Fruit fly (Drosophila melanogaster) whole organism, embryonic: Measurements from ENCODE around the gene Xe7.

Experiments
- Adf1 ChIP-seq: fragments of 200-800 bp; sonication (Bioruptor generic); IDR thresholded peaks from 2 replicates; pipeline ENCODE4 v1.3.6; 2022; ENCODE audit warnings: missing biosample characterization, missing genetic modification characterization
- CG10267 ChIP-seq: fragments of 200-800 bp; sonication (Bioruptor generic); optimal IDR thresholded peaks from 2 replicates; lab custom pipeline; 2018; ENCODE audit warnings: missing biosample characterization, mild to moderate bottlenecking, missing genetic modification characterization, moderate library complexity
- CG10321 ChIP-seq: fragments of 200-800 bp; sonication (Bioruptor generic); IDR thresholded peaks from 2 replicates; pipeline ENCODE4 v1.3.6; 2022; ENCODE audit warnings: missing biosample characterization, missing genetic modification characterization
- CG11696 ChIP-seq: fragments of 200-800 bp; sonication (Bioruptor generic); IDR thresholded peaks from 2 replicates; pipeline ENCODE4 v1.3.6; 2022; ENCODE audit warnings: missing biosample characterization, missing genetic modification characterization
- CG12071 ChIP-seq: fragments of 200-800 bp; sonication (Bioruptor generic); optimal IDR thresholded peaks from 3 replicates; lab custom pipeline; 2018; ENCODE audit warnings: missing biosample characterization, mild to moderate bottlenecking, missing genetic modification characterization
- CG12155 ChIP-seq: fragments of 200-800 bp; sonication (Bioruptor generic); optimal IDR thresholded peaks from 3 replicates; lab custom pipeline; 2016; ENCODE audit warnings: missing biosample characterization, missing genetic modification characterization
- CG14965 ChIP-seq: fragments of 200-800 bp; sonication (Bioruptor generic); optimal IDR thresholded peaks from 2 replicates; lab custom pipeline; 2016; ENCODE audit warnings: missing biosample characterization, missing genetic modification characterization, borderline replicate concordance
- CG15269 ChIP-seq: fragments of 200-800 bp; sonication (Bioruptor generic); optimal IDR thresholded peaks from 2 replicates; lab custom pipeline; 2018; ENCODE audit warnings: missing biosample characterization, mild to moderate bottlenecking, missing genetic modification characterization, moderate library complexity
- CG1603 ChIP-seq: fragments of 200-800 bp; sonication (Bioruptor generic); optimal IDR thresholded peaks from 2 replicates; lab custom pipeline; 2019; ENCODE audit warnings: missing biosample characterization, mild to moderate bottlenecking, missing genetic modification characterization, moderate library complexity
- CG1647 ChIP-seq: fragments of 200-800 bp; sonication (Bioruptor generic); optimal IDR thresholded peaks from 3 replicates; lab custom pipeline; 2016; ENCODE audit warnings: missing biosample characterization, missing genetic modification characterization
- CG31224 ChIP-seq: fragments of 200-800 bp; sonication (Bioruptor generic); IDR thresholded peaks from 2 replicates; pipeline ENCODE4 v1.3.6; 2022; ENCODE audit warnings: missing biosample characterization, missing genetic modification characterization
- CG33557 ChIP-seq: fragments of 200-800 bp; sonication (Bioruptor generic); optimal IDR thresholded peaks from 2 replicates; lab custom pipeline; 2019; ENCODE audit warnings: missing biosample characterization, mild to moderate bottlenecking, missing genetic modification characterization, moderate library complexity
- CG4424 ChIP-seq: fragments of 200-800 bp; sonication (Bioruptor generic); optimal IDR thresholded peaks from 3 replicates; lab custom pipeline; 2016; ENCODE audit warnings: missing biosample characterization, missing genetic modification characterization
- CG4730 ChIP-seq: fragments of 200-800 bp; sonication (Bioruptor generic); IDR thresholded peaks from 2 replicates; pipeline ENCODE4 v1.3.6; 2022; ENCODE audit warnings: missing biosample characterization, missing genetic modification characterization
- CG5953 ChIP-seq: fragments of 200-800 bp; sonication (Bioruptor generic); IDR thresholded peaks from 2 replicates; pipeline ENCODE4 v1.3.6; 2022; ENCODE audit warnings: missing biosample characterization, missing genetic modification characterization
- CG7271 ChIP-seq: fragments of 200-800 bp; sonication (Bioruptor generic); optimal IDR thresholded peaks from 2 replicates; lab custom pipeline; 2018; ENCODE audit warnings: missing biosample characterization, mild to moderate bottlenecking, missing genetic modification characterization, moderate library complexity
- CG7372 ChIP-seq: fragments of 200-800 bp; sonication (Bioruptor generic); IDR thresholded peaks from 2 replicates; pipeline ENCODE4 v1.3.6; 2022; ENCODE audit warnings: missing biosample characterization, missing genetic modification characterization
- CG8388 ChIP-seq: fragments of 200-800 bp; sonication (Bioruptor generic); optimal IDR thresholded peaks from 2 replicates; lab custom pipeline; 2019; ENCODE audit warnings: missing biosample characterization, mild to moderate bottlenecking, missing genetic modification characterization, moderate library complexity
- CG8765 ChIP-seq: fragments of 200-800 bp; sonication (Bioruptor generic); IDR thresholded peaks from 2 replicates; pipeline ENCODE4 v1.3.6; 2022; ENCODE audit warnings: missing biosample characterization, missing genetic modification characterization
- CG8944 ChIP-seq: fragments of 200-800 bp; sonication (Bioruptor generic); optimal IDR thresholded peaks from 3 replicates; lab custom pipeline; 2016; ENCODE audit warnings: missing biosample characterization, missing genetic modification characterization
- CG9437 ChIP-seq: fragments of 200-800 bp; sonication (Bioruptor generic); optimal IDR thresholded peaks from 2 replicates; lab custom pipeline; 2018; ENCODE audit warnings: missing biosample characterization, mild to moderate bottlenecking, missing genetic modification characterization
- CHES-1-like ChIP-seq: fragments of 200-800 bp; sonication (Bioruptor generic); optimal IDR thresholded peaks from 2 replicates; lab custom pipeline; 2016; ENCODE audit warnings: missing biosample characterization, missing genetic modification characterization
- E2f2 ChIP-seq: fragments of 200-800 bp; sonication (Bioruptor generic); IDR thresholded peaks from 2 replicates; pipeline ENCODE4 v1.3.6; 2022; ENCODE audit warnings: missing biosample characterization, missing genetic modification characterization
- H2.0 ChIP-seq: fragments of 200-800 bp; sonication (Bioruptor generic); IDR thresholded peaks from 2 replicates; pipeline ENCODE4 v1.3.6; 2022; ENCODE audit warnings: missing biosample characterization, missing genetic modification characterization
- Jarid2 ChIP-seq: fragments of 200-800 bp; sonication (Bioruptor generic); optimal IDR thresholded peaks from 3 replicates; lab custom pipeline; 2017; ENCODE audit warnings: mild to moderate bottlenecking, missing biosample characterization, missing genetic modification reagents, missing genetic modification characterization
- Neu2 ChIP-seq: fragments of 200-800 bp; sonication (Bioruptor generic); optimal IDR thresholded peaks from 3 replicates; lab custom pipeline; 2016; ENCODE audit warnings: missing biosample characterization, missing genetic modification characterization, borderline replicate concordance
- Nf-YC ChIP-seq: fragments of 200-800 bp; optimal IDR thresholded peaks from 3 replicates; lab custom pipeline; 2019; ENCODE audit warnings: missing biosample characterization, mild to moderate bottlenecking, missing genetic modification characterization, moderate library complexity
- Opbp ChIP-seq: fragments of 200-800 bp; sonication (Bioruptor generic); IDR thresholded peaks from 3 replicates; pipeline ENCODE4 v1.3.6; 2022; ENCODE audit warnings: missing biosample characterization, missing genetic modification characterization; ENCODE audit not compliant: partially characterized antibody
- Sry-β ChIP-seq: fragments of 200-800 bp; sonication (Bioruptor generic); optimal IDR thresholded peaks from 2 replicates; lab custom pipeline; 2018; ENCODE audit warnings: missing biosample characterization, mild to moderate bottlenecking, missing genetic modification characterization, moderate library complexity
- Vsx1 ChIP-seq: fragments of 200-800 bp; sonication (Bioruptor generic); optimal IDR thresholded peaks from 2 replicates; lab custom pipeline; 2017; ENCODE audit warnings: missing biosample characterization, mild to moderate bottlenecking, missing genetic modification characterization, missing genetic modification reagents
- az2 ChIP-seq: fragments of 200-800 bp; sonication (Bioruptor generic); optimal IDR thresholded peaks from 3 replicates; lab custom pipeline; 2016; ENCODE audit warnings: missing biosample characterization, missing genetic modification characterization
- cas ChIP-seq: fragments of 200-800 bp; sonication (Bioruptor generic); IDR thresholded peaks from 2 replicates; pipeline ENCODE4 v1.3.6; 2022; ENCODE audit warnings: missing biosample characterization, missing genetic modification characterization
- ci ChIP-seq: fragments of 200-800 bp; sonication (Bioruptor generic); IDR thresholded peaks from 3 replicates; pipeline ENCODE4 v1.3.6; 2022; ENCODE audit warnings: missing biosample characterization, missing genetic modification characterization
- crol ChIP-seq: fragments of 200-800 bp; sonication (Bioruptor generic); IDR thresholded peaks from 2 replicates; pipeline ENCODE4 v1.3.6; 2022; ENCODE audit warnings: missing biosample characterization, missing genetic modification characterization
- dan ChIP-seq: fragments of 200-800 bp; sonication (Bioruptor generic); IDR thresholded peaks from 2 replicates; pipeline ENCODE4 v1.3.6; 2022; ENCODE audit warnings: missing biosample characterization, missing genetic modification characterization
- en ChIP-seq: fragments of 200-800 bp; sonication (Bioruptor generic); optimal IDR thresholded peaks from 2 replicates; lab custom pipeline; 2016; ENCODE audit warnings: missing biosample characterization, missing genetic modification characterization
- ftz-f1 ChIP-seq: fragments of 200-800 bp; sonication (Bioruptor generic); optimal IDR thresholded peaks from 2 replicates; lab custom pipeline; 2016; ENCODE audit warnings: missing biosample characterization, missing genetic modification characterization
- jumu ChIP-seq: fragments of 200-800 bp; sonication (Bioruptor generic); optimal IDR thresholded peaks from 3 replicates; lab custom pipeline; 2016; ENCODE audit warnings: missing biosample characterization, missing genetic modification characterization
- lab ChIP-seq: fragments of 200-800 bp; sonication (Bioruptor generic); optimal IDR thresholded peaks from 3 replicates; lab custom pipeline; 2017; ENCODE audit warnings: missing biosample characterization, missing genetic modification characterization, mild to moderate bottlenecking, moderate library complexity, missing genetic modification reagents
- lola ChIP-seq, 3 experiments: fragments of >200 bp in 2 of 3; fragments of 200-800 bp in 1 of 3; sonication (Bioruptor generic) in 1 of 3; optimal IDR thresholded peaks; 2 replicates each; lab custom pipeline; 2017 to 2019; ENCODE audit warnings: missing biosample characterization in 3 of 3, missing genetic modification characterization in 3 of 3, mild to moderate bottlenecking in 1 of 3, moderate library complexity in 1 of 3
- nom ChIP-seq: fragments of 200-800 bp; sonication (Bioruptor generic); optimal IDR thresholded peaks from 2 replicates; lab custom pipeline; 2017; ENCODE audit warnings: missing biosample characterization, missing genetic modification characterization, mild to moderate bottlenecking, moderate library complexity, missing genetic modification reagents
- pfk ChIP-seq: fragments of 200-800 bp; sonication (Bioruptor generic); optimal IDR thresholded peaks from 2 replicates; lab custom pipeline; 2018; ENCODE audit warnings: missing biosample characterization, mild to moderate bottlenecking, missing genetic modification characterization, moderate library complexity
- shn ChIP-seq: fragments of 200-800 bp; sonication (Bioruptor generic); optimal IDR thresholded peaks from 3 replicates; lab custom pipeline; 2016; ENCODE audit warnings: missing biosample characterization, missing genetic modification characterization
- sna ChIP-seq: fragments of 200-800 bp; sonication (Bioruptor generic); IDR thresholded peaks from 2 replicates; pipeline ENCODE4 v1.3.6; 2022; ENCODE audit warnings: missing biosample characterization, missing genetic modification characterization; ENCODE audit not compliant: partially characterized antibody
- sob ChIP-seq: fragments of 200-800 bp; sonication (Bioruptor generic); IDR thresholded peaks from 2 replicates; pipeline ENCODE4 v1.3.6; 2022; ENCODE audit warnings: missing biosample characterization, missing genetic modification characterization
- tap ChIP-seq: fragments of 200-800 bp; optimal IDR thresholded peaks from 3 replicates; lab custom pipeline; 2019; ENCODE audit warnings: missing biosample characterization, mild to moderate bottlenecking, missing genetic modification characterization, moderate library complexity
- trem ChIP-seq: fragments of 200-800 bp; optimal IDR thresholded peaks from 3 replicates; lab custom pipeline; 2019; ENCODE audit warnings: missing biosample characterization, mild to moderate bottlenecking, missing genetic modification characterization, moderate library complexity

Xe7 gene

dm6 chr3R:5668928-5669739, at the start of gene Xe7, which contains the start of gene Atg17 (continued):
- peak; percentile 87 for TF ChIP-seq Nf-YC
- TF ChIP-seq CG11696 (GFP tag; lab: Robert Waterston, UW), result peak; percentile 54
- TF ChIP-seq Adf1 (GFP tag; lab: Robert Waterston, UW), result peak; percentile 34; the same call in 1 of the 2 replicates
- TF ChIP-seq CG33557, result peak; percentile 90
- 0 out of 2 replicates have a peak, but pooled peaks have one; percentile 35 for TF ChIP-seq sna
- TF ChIP-seq CG1603 (tag; lab: Kevin White, UChicago), result peak; percentile 74
- peak; percentile 94 for TF ChIP-seq CG7372
- TF ChIP-seq en (GFP tag; lab: Kevin White, UChicago), result peak; percentile 16
- peak; percentile 93 for TF ChIP-seq CG12155
- TF ChIP-seq CG9437 (GFP tag; lab: Kevin White, UChicago), result peak; percentile 86
- peak; percentile 90 for TF ChIP-seq lab (GFP tag; lab: Kevin White, UChicago)
- TF ChIP-seq CG8388 (GFP tag; lab: Kevin White, UChicago), result peak; percentile 85
- peak; percentile 90 for TF ChIP-seq CG4730 (GFP tag; lab: Robert Waterston, UW)
- TF ChIP-seq sob (GFP tag; lab: Robert Waterston, UW), result peak; percentile 92
- TF ChIP-seq CG15269 (tag; lab: Kevin White, UChicago), result peak; percentile 94
- TF ChIP-seq CG4424 (GFP tag; lab: Kevin White, UChicago), result peak; percentile 93
- TF ChIP-seq H2.0 (GFP tag; lab: Robert Waterston, UW), result peak; percentile 88
- peak; percentile 58 for TF ChIP-seq Jarid2 (GFP tag; lab: Kevin White, UChicago)
- TF ChIP-seq CG14965 (GFP tag; lab: Kevin White, UChicago), result no peak
- TF ChIP-seq dan (GFP tag; lab: Robert Waterston, UW), result peak; percentile 75; the same call in 1 of the 2 replicates
- TF ChIP-seq Sry-β, result no peak
- peak; percentile 92 for TF ChIP-seq CG8944
- TF ChIP-seq ftz-f1 (GFP tag; lab: Kevin White, UChicago), result peak; percentile 68
- TF ChIP-seq CG12071 (GFP tag; lab: Kevin White, UChicago), result peak; percentile 65
- TF ChIP-seq pfk (GFP tag; lab: Kevin White, UChicago), result peak; percentile 43
- peak; percentile 57; the same call in 1 of the 2 replicates for TF ChIP-seq CG5953
- TF ChIP-seq ci (GFP tag; lab: Robert Waterston, UW), result peak; percentile 80
- TF ChIP-seq Opbp (GFP tag; lab: Robert Waterston, UW), result peak; percentile 65; the same call in 2 of the 3 replicates
- no peak for TF ChIP-seq Vsx1 (GFP tag; lab: Kevin White, UChicago)
- TF ChIP-seq CG8765 (GFP tag; lab: Robert Waterston, UW), result peak; percentile 72
- TF ChIP-seq cas (GFP tag; lab: Robert Waterston, UW), result peak; percentile 66; the same call in 1 of the 2 replicates
- peak; percentile 64 for TF ChIP-seq E2f2 (GFP tag; lab: Robert Waterston, UW)
- TF ChIP-seq lola (GFP tag; optimal IDR thresholded peaks at IDR 0.05; lab: Kevin White, UChicago), result peak in 1 of 3 experiments; percentile 89
- TF ChIP-seq jumu (GFP tag; lab: Kevin White, UChicago), result peak; percentile 87
- TF ChIP-seq tap (tag; lab: Kevin White, UChicago), result peak; percentile 64
- peak; percentile 87 for TF ChIP-seq CG10267 (tag; lab: Kevin White, UChicago)
- TF ChIP-seq shn (GFP tag; lab: Kevin White, UChicago), result peak; percentile 82
- peak; percentile 99 for TF ChIP-seq trem (tag; lab: Kevin White, UChicago)
- TF ChIP-seq az2 (GFP tag; lab: Kevin White, UChicago), result peak; percentile 91
- TF ChIP-seq CG10321 (GFP tag; lab: Robert Waterston, UW), result peak; percentile 34; the same call in 1 of the 2 replicates
- TF ChIP-seq CG1647, result peak; percentile 89
- TF ChIP-seq CG7271 (tag; lab: Kevin White, UChicago), result peak; percentile 43
- peak; percentile 31 for TF ChIP-seq nom (GFP tag; lab: Kevin White, UChicago)
- TF ChIP-seq crol (GFP tag; lab: Robert Waterston, UW), result peak; percentile 99
- peak; percentile 87 for TF ChIP-seq CG31224 (GFP tag; lab: Robert Waterston, UW)
- TF ChIP-seq Neu2 (GFP tag; lab: Kevin White, UChicago), result peak; percentile 27
- peak; percentile 84 for TF ChIP-seq CHES-1-like
